Worm (Caenorhabditis elegans): ENCODE data around the gene M163.10.

DNA sequence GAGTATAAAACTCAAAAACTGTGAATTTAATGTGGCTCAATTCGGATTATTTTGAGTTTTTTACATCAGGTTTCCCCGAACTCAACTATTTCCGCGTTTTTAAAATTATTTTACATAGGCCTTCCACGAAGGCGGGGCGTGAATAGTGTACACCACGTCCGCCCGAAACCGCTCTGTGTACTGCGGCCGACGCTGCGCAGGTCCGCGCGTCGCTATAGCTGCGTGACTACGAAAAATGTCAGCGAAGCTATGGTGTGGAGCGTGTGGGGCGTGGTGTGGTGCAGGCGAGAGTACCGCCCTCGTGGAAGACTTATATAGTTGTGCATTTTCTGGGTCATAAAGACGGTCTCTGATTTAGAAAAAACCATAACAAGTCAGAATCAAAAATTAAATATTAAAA, 47.1 kb downstream of the M163.10 start:
- no peak for TF ChIP-seq nhr-25 (tag; optimal IDR thresholded peaks at IDR 0.05)
- TF ChIP-seq egl-27 (tag; optimal IDR thresholded peaks at IDR 0.05): no peak
- no peak for TF ChIP-seq aly-2 (tag; optimal IDR thresholded peaks at IDR 0.05)
- TF ChIP-seq nhr-12 (tag; optimal IDR thresholded peaks at IDR 0.05): no peak
- TF ChIP-seq nhr-11 (tag; optimal IDR thresholded peaks at IDR 0.05): no peak
- no peak for TF ChIP-seq skn-1 (tag; optimal IDR thresholded peaks at IDR 0.05)

Measured in whole organism, L2 larva.